Fruit fly (Drosophila melanogaster): ENCODE data around the gene CG11997.

The CG11997 gene

dm6 chr3R:9147458-9147857, 29.9 kb upstream of the CG11997 start (continued):
- TF ChIP-seq CG4318 (GFP tag; optimal IDR thresholded peaks at IDR 0.05) (peak; percentile 64), dsx (GFP tag; optimal IDR thresholded peaks at IDR 0.05; ENCODE audit: poor library complexity, severe bottlenecking) (peak; percentile 91), Blimp-1 (GFP tag; optimal IDR thresholded peaks at IDR 0.05) (peak; percentile 63), CG7368 (GFP tag; optimal IDR thresholded peaks at IDR 0.05) (peak; percentile 71), CG31627 (GFP tag; optimal IDR thresholded peaks at IDR 0.05) (peak; percentile 85), CG11762 (GFP tag; optimal IDR thresholded peaks at IDR 0.05; ENCODE audit: insufficient read depth) (peak; percentile 72), net (GFP tag; optimal IDR thresholded peaks at IDR 0.05) (peak; percentile 82), CG32006 (GFP tag; optimal IDR thresholded peaks at IDR 0.05) (peak; percentile 86), CG1621 (tag; optimal IDR thresholded peaks at IDR 0.05) (peak; percentile 79), Lpt (GFP tag; optimal IDR thresholded peaks at IDR 0.05) (peak; percentile 85), Eip75B (GFP tag; optimal IDR thresholded peaks at IDR 0.05) (peak; percentile 91), Ets21C (GFP tag; optimal IDR thresholded peaks at IDR 0.05) (peak; percentile 70), CG8632 (GFP tag; optimal IDR thresholded peaks at IDR 0.05) (peak; percentile 79), fd85E (GFP tag; optimal IDR thresholded peaks at IDR 0.05) (peak; percentile 50), Sox14 (GFP tag; optimal IDR thresholded peaks at IDR 0.05) (peak; percentile 90), Smox (GFP tag; optimal IDR thresholded peaks at IDR 0.05) (peak; percentile 85), Sox102F (GFP tag; optimal IDR thresholded peaks at IDR 0.05) (peak; percentile 84)

DNA sequence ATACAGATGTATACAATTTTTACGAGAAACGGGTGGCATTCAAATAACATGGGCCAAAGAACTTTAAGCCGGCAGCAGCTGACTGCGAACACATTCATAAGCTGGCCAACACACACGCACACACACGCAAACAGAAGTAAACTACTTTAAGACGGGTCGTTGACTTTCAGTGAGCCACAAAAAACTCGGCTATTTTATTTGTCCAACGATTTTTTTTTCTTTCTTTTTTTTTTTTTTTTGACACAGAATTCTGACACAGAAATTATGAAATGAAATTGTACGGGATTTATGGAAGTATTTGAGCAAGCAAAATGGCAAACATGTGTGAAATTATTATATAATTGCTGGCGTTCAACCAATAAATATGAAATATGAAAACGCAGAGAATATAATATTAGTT, 27.5 kb upstream of the CG11997 start:
- TF ChIP-seq CG11762 (GFP tag; optimal IDR thresholded peaks at IDR 0.05; ENCODE audit: insufficient read depth) (no peak), CG3919 (GFP tag; optimal IDR thresholded peaks at IDR 0.05) (no peak), CG4318 (GFP tag; optimal IDR thresholded peaks at IDR 0.05) (no peak), CG10669 (GFP tag; optimal IDR thresholded peaks at IDR 0.05) (no peak), Smox (GFP tag; optimal IDR thresholded peaks at IDR 0.05) (no peak), Sox14 (GFP tag; optimal IDR thresholded peaks at IDR 0.05) (no peak), CG9139 (GFP tag; optimal IDR thresholded peaks at IDR 0.05) (no peak), Eip78C (GFP tag) (no peak), CG6163 (GFP tag; IDR thresholded peaks at IDR 0.05) (no peak), acj6 (GFP tag; optimal IDR thresholded peaks at IDR 0.05) (no peak), Ets96B (tag; optimal IDR thresholded peaks at IDR 0.05) (no peak), CG16779 (tag; optimal IDR thresholded peaks at IDR 0.05) (no peak), fd85E (GFP tag; optimal IDR thresholded peaks at IDR 0.05) (no peak), CG6792 (GFP tag; optimal IDR thresholded peaks at IDR 0.05) (no peak), CG8632 (GFP tag; optimal IDR thresholded peaks at IDR 0.05) (no peak), eg (GFP tag; IDR thresholded peaks at IDR 0.05) (no peak), CG34406 (GFP tag; optimal IDR thresholded peaks at IDR 0.05) (no peak)

- TF ChIP-seq CG6792 (GFP tag; optimal IDR thresholded peaks at IDR 0.05) = no peak
- TF ChIP-seq Hr39 (GFP tag; optimal IDR thresholded peaks at IDR 0.05) = no peak
- TF ChIP-seq CG6854 (GFP tag; optimal IDR thresholded peaks at IDR 0.05) = peak; percentile 43
- peak; percentile 18; the same call in 2 of the 3 replicates for TF ChIP-seq CG6163 (GFP tag; IDR thresholded peaks at IDR 0.05)
- TF ChIP-seq CG1621 (tag; optimal IDR thresholded peaks at IDR 0.05) = peak; percentile 37
- TF ChIP-seq CG9139 (GFP tag; optimal IDR thresholded peaks at IDR 0.05) = peak; percentile 25
- TF ChIP-seq CG3032 (tag; optimal IDR thresholded peaks at IDR 0.05) = no peak
- TF ChIP-seq acj6 (GFP tag; optimal IDR thresholded peaks at IDR 0.05) = no peak
- TF ChIP-seq CG32006 (GFP tag; optimal IDR thresholded peaks at IDR 0.05) = peak; percentile 4
- peak in 1 of 2 experiments; percentile 21 for TF ChIP-seq salr (GFP tag; optimal IDR thresholded peaks at IDR 0.05)
- TF ChIP-seq Eip75B (GFP tag; optimal IDR thresholded peaks at IDR 0.05) = peak; percentile 44
- no peak for TF ChIP-seq CG11902 (GFP tag; optimal IDR thresholded peaks at IDR 0.05)
- TF ChIP-seq achi (GFP tag; optimal IDR thresholded peaks at IDR 0.05) = no peak
- no peak for TF ChIP-seq CG34406 (GFP tag; optimal IDR thresholded peaks at IDR 0.05)
- peak; percentile 53 for TF ChIP-seq fd85E (GFP tag; optimal IDR thresholded peaks at IDR 0.05)
- TF ChIP-seq lz (GFP tag; optimal IDR thresholded peaks at IDR 0.05) = no peak
- peak; percentile 36 for TF ChIP-seq dsx (GFP tag; optimal IDR thresholded peaks at IDR 0.05; ENCODE audit: poor library complexity, severe bottlenecking)
- peak; percentile 52 for TF ChIP-seq CG6808 (GFP tag; optimal IDR thresholded peaks at IDR 0.05)
- peak; percentile 63; the same call in 2 of the 3 replicates for TF ChIP-seq CG8119 (GFP tag; IDR thresholded peaks at IDR 0.05)
- TF ChIP-seq CG6276 (GFP tag; optimal IDR thresholded peaks at IDR 0.05) = peak; percentile 11
- no peak for TF ChIP-seq CG11294 (GFP tag; IDR thresholded peaks at IDR 0.05)
- peak; percentile 50; the same call in 1 of the 3 replicates for TF ChIP-seq eg (GFP tag; IDR thresholded peaks at IDR 0.05)
- TF ChIP-seq ss (GFP tag; optimal IDR thresholded peaks at IDR 0.05) = peak; percentile 63 to 77
- TF ChIP-seq Eip78C (GFP tag) = peak; percentile 79
- no peak for TF ChIP-seq fd59A (GFP tag; optimal IDR thresholded peaks at IDR 0.05)
- TF ChIP-seq CG15336 (GFP tag; IDR thresholded peaks at IDR 0.05) = peak; percentile 76
- no peak for TF ChIP-seq Sox15 (GFP tag; optimal IDR thresholded peaks at IDR 0.05)
- no peak for TF ChIP-seq Gug (GFP tag; IDR thresholded peaks at IDR 0.05)
- peak; percentile 28 for TF ChIP-seq CG16779 (tag; optimal IDR thresholded peaks at IDR 0.05)
- peak; percentile 6 for TF ChIP-seq CG3919 (GFP tag; optimal IDR thresholded peaks at IDR 0.05)
These were observed 19.3 kb upstream of the CG11997 start for dm6 chr3R:9157841-9158600.
